Worm (Caenorhabditis elegans): Measurements from ENCODE around the gene srx-98.

Gene srx-98

ce11 chrII:3634765-3635164 is 36.1 kb downstream of the srx-98 start:
- TF ChIP-seq snpc-1.1 (tag; optimal IDR thresholded peaks at IDR 0.05; ENCODE audit: insufficient read depth), result peak; percentile 50
- TF ChIP-seq ztf-22 (GFP tag; optimal IDR thresholded peaks at IDR 0.05), result no peak
- TF ChIP-seq chd-7 (tag; optimal IDR thresholded peaks at IDR 0.05), result no peak
- TF ChIP-seq lin-54 (GFP tag; optimal IDR thresholded peaks at IDR 0.05), result no peak
- no peak for TF ChIP-seq pha-4 (tag; optimal IDR thresholded peaks at IDR 0.05)
- no peak for TF ChIP-seq fkh-3 (tag; optimal IDR thresholded peaks at IDR 0.05)
- no peak for TF ChIP-seq zfh-2 (GFP tag; conservative IDR thresholded peaks at IDR 0.05)
- TF ChIP-seq dox-1 (GFP tag; IDR thresholded peaks at IDR 0.05), result no peak
- no peak for TF ChIP-seq F39B2.1 (GFP tag; IDR thresholded peaks at IDR 0.05)
- TF ChIP-seq ztf-26 (tag; optimal IDR thresholded peaks at IDR 0.05), result no peak
- TF ChIP-seq attf-6 (GFP tag; IDR thresholded peaks at IDR 0.05), result no peak
- TF ChIP-seq T26A5.8 (tag; optimal IDR thresholded peaks at IDR 0.05), result no peak
- peak; percentile 33 for TF ChIP-seq snpc-4 (GFP tag; optimal IDR thresholded peaks at IDR 0.05)
- TF ChIP-seq snpc-4 (tag; optimal IDR thresholded peaks at IDR 0.05), result peak in 3 of 4 experiments; percentile 59 to 89 (median 79)
- no peak for TF ChIP-seq madf-10 (tag; optimal IDR thresholded peaks at IDR 0.05)
- no peak for TF ChIP-seq ztf-25 (GFP tag; IDR thresholded peaks at IDR 0.05)
- TF ChIP-seq die-1 (tag; optimal IDR thresholded peaks at IDR 0.05), result no peak
- no peak for TF ChIP-seq dpl-1 (GFP tag; optimal IDR thresholded peaks at IDR 0.05)
- TF ChIP-seq hmg-1.2 (GFP tag; IDR thresholded peaks at IDR 0.05), result peak; percentile 36; the same call in 1 of the 2 replicates

- TF ChIP-seq cebp-1 (GFP tag; IDR thresholded peaks at IDR 0.05) (no peak), cebp-1 (tag; optimal IDR thresholded peaks at IDR 0.05) (no peak), F55B11.4 (tag; optimal IDR thresholded peaks at IDR 0.05; ENCODE audit: borderline replicate concordance, insufficient read depth) (no peak), B0336.3 (GFP tag; IDR thresholded peaks at IDR 0.05) (no peak), hlh-26 (GFP tag; conservative IDR thresholded peaks at IDR 0.05) (no peak), C17E4.6 (GFP tag; IDR thresholded peaks at IDR 0.05) (no peak), mxl-1 (tag; optimal IDR thresholded peaks at IDR 0.05) (no peak), tbx-9 (tag; optimal IDR thresholded peaks at IDR 0.05; ENCODE audit: borderline replicate concordance) (no peak), ccch-3 (GFP tag; optimal IDR thresholded peaks at IDR 0.05) (no peak), lin-26 (GFP tag; IDR thresholded peaks at IDR 0.05) (no peak), ztf-25 (GFP tag; IDR thresholded peaks at IDR 0.05) (no peak), ceh-91 (GFP tag; IDR thresholded peaks at IDR 0.05) (no peak), K12H6.12 (tag; optimal IDR thresholded peaks at IDR 0.05) (no peak)
Measured at ce11 chrII:3630810-3631209, 40.0 kb downstream of the srx-98 start, which contains the start of gene M151.2. Gene M151.2 (plus strand): TSS chrII:3631110.

ce11 chrII:3626872-3627271 is 44.0 kb downstream of the srx-98 start, which contains the start of gene M151.3:
Gene M151.3 (plus strand): TSS chrII:3627172.
- TF ChIP-seq F39B2.1 (GFP tag; IDR thresholded peaks at IDR 0.05), result no peak
- no peak for TF ChIP-seq hsf-1 (GFP tag; IDR thresholded peaks at IDR 0.05)
- TF ChIP-seq Y79H2A.3 (GFP tag; conservative IDR thresholded peaks at IDR 0.05), result no peak
- no peak for TF ChIP-seq gei-17 (GFP tag; optimal IDR thresholded peaks at IDR 0.05)
- no peak for TF ChIP-seq lir-1 (GFP tag; conservative IDR thresholded peaks at IDR 0.05)
- no peak for TF ChIP-seq Y67H2A.10 (GFP tag; conservative IDR thresholded peaks at IDR 0.05)
- no peak for TF ChIP-seq attf-6 (GFP tag; IDR thresholded peaks at IDR 0.05)
- no peak for TF ChIP-seq tbx-9 (tag; optimal IDR thresholded peaks at IDR 0.05; ENCODE audit: borderline replicate concordance)
- no peak for TF ChIP-seq mel-28 (tag; optimal IDR thresholded peaks at IDR 0.05; ENCODE audit: borderline replicate concordance)
- TF ChIP-seq zfh-2 (GFP tag; conservative IDR thresholded peaks at IDR 0.05), result no peak
- TF ChIP-seq hlh-12 (tag; optimal IDR thresholded peaks at IDR 0.05), result no peak
